Worm (Caenorhabditis elegans) whole organism, L4/young adult: ENCODE results near the gene Y69A2AR.32.

Experiments used
- W03F9.2 ChIP-seq: fragments of 150-350 bp; optimal IDR thresholded peaks from 2 replicates; lab custom pipeline; 2014; ENCODE audit warnings: missing biosample characterization, missing genetic modification characterization
- him-1 ChIP-seq: sonication (generic microtip); optimal IDR thresholded peaks from 2 replicates; lab custom pipeline; 2016; ENCODE audit warnings: missing genotype, missing genetic modification reagents, missing genetic modification characterization, missing compliant biosample characterization

- TF ChIP-seq him-1 (tag; lab: Kevin White, UChicago) (peak; percentile 37), W03F9.2 (tag; lab: Kevin White, UChicago) (peak; percentile 50)
Measured at ce11 chrIV:2599634-2600033, 10.6 kb upstream of the Y69A2AR.32 start.
